Worm (Caenorhabditis elegans) whole organism, late embryonic: ENCODE results near the gene F56B3.4.

Experiments used
- ahr-1 ChIP-seq: sonication (generic microtip); optimal IDR thresholded peaks from 2 replicates; lab custom pipeline; 2016; ENCODE audit warnings: missing genetic modification characterization, missing compliant biosample characterization
- dmd-4 ChIP-seq: sonication (generic microtip); optimal IDR thresholded peaks from 2 replicates; lab custom pipeline; 2016; ENCODE audit warnings: borderline replicate concordance, missing genetic modification characterization, missing compliant biosample characterization
- nhr-11 ChIP-seq: fragments of 150-350 bp; optimal IDR thresholded peaks from 2 replicates; lab custom pipeline; 2014; ENCODE audit warnings: missing biosample characterization, missing genetic modification characterization
- pag-3 ChIP-seq: sonication (generic microtip); optimal IDR thresholded peaks from 2 replicates; lab custom pipeline; 2016; ENCODE audit warnings: missing compliant biosample characterization, missing genetic modification characterization, borderline replicate concordance

DNA sequence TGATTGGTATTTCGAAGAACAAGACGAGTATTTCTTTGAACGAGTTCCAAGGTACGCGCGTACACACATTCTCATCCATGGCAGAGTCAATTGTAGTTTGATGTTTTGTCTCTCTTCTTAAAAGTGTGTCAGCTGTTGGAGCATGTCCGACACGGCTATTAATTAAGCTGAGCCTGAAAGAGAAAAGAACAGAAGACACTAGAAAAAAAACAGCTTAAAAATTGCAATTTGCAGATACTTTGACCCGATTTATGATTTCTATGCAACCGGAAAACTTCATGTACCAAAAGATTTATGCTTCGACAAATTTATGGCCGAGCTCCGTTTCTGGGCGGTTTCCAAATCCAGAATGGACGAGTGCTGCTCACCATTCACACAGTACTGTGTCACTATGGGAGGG lies 44.5 kb downstream of the F56B3.4 start:
- TF ChIP-seq dmd-4 (tag; lab: Kevin White, UChicago) (no peak), ahr-1 (no peak), nhr-11 (tag; lab: Kevin White, UChicago) (no peak), pag-3 (tag; lab: Kevin White, UChicago) (no peak)
